Worm (Caenorhabditis elegans) whole organism, late embryonic: ENCODE measurements around the gene aat-1.

Experiments used
- Y22D7AL.16 ChIP-seq: sonication (generic microtip); optimal IDR thresholded peaks from 2 replicates; lab custom pipeline; 2016; ENCODE audit warnings: missing genetic modification characterization, missing compliant biosample characterization
- tbx-2 ChIP-seq: sonication (generic microtip); optimal IDR thresholded peaks from 2 replicates; lab custom pipeline; 2016; ENCODE audit warnings: missing genetic modification characterization, missing compliant biosample characterization

DNA sequence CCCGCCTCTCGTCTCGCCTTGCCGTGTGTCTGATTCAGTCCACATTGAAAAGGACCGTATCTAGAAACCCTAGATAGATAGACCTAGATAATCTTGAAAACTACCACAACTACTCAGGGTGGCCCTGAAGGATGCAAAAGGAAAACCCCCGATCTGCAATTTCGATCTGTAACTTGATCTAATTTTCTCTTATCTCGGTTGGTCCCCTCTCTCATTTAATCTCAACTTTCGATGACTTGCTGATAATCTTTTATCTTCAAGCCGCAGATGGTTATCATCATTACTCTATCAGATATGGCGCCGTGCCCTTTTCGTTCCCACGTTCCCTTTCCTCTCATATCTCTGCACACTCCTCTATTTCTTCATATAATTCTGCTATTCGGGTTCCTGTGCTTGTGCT, 14.0 kb upstream of the aat-1 start:
- TF ChIP-seq tbx-2 (tag; lab: Kevin White, UChicago) (no peak), Y22D7AL.16 (tag; lab: Kevin White, UChicago) (no peak)
